Fruit fly (Drosophila melanogaster): ENCODE results near the gene CG43273.
A peak's percentile ranks its signal among the peaks of the same experiment; 100 is the strongest.

The CG43273 gene

DNA sequence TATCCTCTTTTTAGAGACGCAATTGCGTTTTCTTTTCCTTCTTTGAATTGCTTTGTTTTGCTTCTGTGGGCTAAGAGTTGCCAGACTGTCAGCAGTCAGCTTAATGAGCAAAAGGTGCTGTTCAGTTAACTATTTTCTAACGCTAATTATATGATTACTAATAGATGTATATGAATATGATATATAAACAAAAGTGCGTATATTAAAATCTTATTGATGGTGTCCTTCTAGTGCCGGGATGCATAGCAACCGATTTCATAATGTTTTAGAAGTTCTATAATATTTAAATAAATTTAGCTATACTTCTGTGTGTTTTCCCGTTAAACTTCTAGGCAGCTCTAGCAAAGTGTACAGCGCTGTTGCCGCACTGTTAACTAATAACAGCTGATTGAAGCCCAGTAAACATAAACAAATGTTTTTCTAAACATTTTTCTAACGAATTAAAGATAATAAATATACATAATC, at the start of gene CG43273, which contains the start of gene Kaz:
Gene CG43273, plus strand, starts transcription at position 415 of the 465 bp plus-strand sequence.
Gene Kaz, minus strand, starts transcription at position 73 of the 465 bp plus-strand sequence.
- no peak for TF ChIP-seq noc (tag; optimal IDR thresholded peaks at IDR 0.05)

DNA sequence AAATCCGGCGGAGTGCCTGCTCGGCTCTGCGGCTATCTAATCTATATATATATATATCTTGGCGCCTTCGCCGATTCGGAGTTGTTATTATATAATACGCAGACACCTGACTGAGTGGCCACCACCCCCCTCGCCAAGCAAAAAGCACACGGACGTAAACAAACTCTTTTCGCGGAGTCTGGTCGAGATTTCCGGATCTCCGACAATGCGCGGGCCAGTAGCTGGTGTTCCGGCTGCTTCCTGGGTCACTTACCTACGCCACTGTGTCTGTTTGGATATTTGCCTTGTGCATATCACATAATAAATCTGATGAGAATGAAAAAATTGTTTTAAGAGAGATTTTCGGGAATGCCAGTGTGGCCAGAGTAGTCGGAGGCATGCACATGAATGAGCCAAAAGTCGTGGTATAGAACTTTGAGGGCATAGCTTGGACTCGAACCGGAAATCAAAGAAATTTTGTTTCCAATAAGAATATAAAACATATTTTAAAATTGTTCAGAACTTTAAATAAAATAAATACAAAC, 43.0 kb upstream of the CG43273 start, which contains the start of gene CG5805:
Gene CG5805, minus strand, starts transcription at position 380 of the 524 bp plus-strand sequence.
- TF ChIP-seq noc (tag; optimal IDR thresholded peaks at IDR 0.05): peak; percentile 41

DNA sequence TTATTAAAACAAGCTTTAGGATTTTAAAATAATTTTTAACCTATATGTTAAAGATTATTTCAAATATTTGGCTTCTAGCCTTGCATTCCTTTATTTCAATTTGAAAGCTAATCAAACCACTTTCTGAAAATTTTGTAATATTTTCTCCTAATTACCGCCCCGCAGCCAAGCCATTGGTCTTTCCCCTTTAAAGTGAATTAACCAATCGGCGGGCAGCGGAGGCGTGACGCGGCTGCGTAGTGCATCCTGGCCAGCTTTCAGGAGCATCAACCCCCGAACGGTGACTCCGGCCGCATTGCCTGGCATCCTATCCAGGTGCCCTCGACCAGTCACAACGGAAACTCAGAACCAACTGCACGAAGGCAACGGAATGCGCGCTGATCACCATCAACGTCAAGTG, 42.4 kb upstream of the CG43273 start, which contains the start of gene Ets96B:
Gene Ets96B, plus strand, starts transcription at position 321 of the 400 bp plus-strand sequence.
- TF ChIP-seq noc (tag; optimal IDR thresholded peaks at IDR 0.05): no peak

DNA sequence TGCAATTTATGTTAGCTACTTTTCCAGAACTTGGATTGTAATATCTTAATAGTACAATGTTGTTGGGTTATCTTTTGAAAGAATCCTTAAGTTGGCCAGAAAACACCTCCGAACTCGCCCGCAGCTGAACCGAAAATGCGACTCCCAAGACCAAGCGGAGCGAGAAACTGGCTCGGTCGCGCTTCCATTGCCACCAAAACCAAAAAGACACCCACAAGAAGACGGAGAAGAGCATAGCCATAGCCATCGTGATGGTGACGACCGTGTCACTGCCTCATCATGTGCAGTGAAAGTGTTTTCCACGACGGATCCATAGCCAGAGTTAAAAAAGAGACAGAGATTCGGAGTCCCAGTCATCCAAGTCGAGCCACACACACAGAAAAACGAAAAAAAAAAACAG, 40.1 kb upstream of the CG43273 start, which contains the start of gene CG13634:
Gene CG13634, minus strand, starts transcription at position 101 of the 400 bp plus-strand sequence.
- no peak for TF ChIP-seq noc (tag; optimal IDR thresholded peaks at IDR 0.05)

DNA sequence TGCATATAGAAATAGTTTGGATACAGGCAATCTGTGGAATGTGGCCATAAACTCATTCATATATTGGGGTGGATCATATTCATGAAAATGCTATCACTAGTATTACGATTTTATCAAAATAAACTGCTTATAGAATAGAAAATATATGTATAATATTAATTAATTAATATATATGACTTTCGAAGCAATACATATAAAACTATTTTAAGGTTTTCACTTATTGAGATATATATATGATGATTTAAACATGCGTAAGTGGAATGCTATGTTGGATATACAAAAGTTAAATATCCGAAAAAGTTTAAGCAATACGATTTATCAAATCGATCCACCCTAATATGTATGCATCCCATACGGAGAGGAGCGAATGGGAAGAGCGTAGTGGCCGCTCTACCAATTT, 31.5 kb upstream of the CG43273 start:
- peak; percentile 57 for TF ChIP-seq noc (tag; optimal IDR thresholded peaks at IDR 0.05)

DNA sequence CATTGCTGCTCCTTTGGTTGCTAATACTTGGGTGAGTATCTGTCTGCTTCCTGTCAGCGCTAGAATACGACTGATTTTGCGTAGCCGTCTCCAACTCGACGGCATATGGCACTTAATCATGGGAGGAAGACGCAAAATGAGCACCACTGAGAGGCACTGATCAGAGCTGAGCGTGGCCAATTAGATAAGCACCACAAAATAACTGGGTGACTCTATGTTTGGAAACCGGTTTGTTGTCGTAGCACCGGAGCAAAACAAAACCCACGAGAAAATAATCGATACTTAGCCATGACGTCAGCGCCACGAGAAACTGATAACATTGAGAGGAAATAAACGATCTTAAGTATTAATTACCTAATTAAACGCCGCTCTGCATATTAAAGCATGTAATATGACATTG, 30.6 kb upstream of the CG43273 start, which contains the start of gene Ude:
Gene Ude, minus strand, starts transcription at position 166 of the 400 bp plus-strand sequence.
- no peak for TF ChIP-seq noc (tag; optimal IDR thresholded peaks at IDR 0.05)

DNA sequence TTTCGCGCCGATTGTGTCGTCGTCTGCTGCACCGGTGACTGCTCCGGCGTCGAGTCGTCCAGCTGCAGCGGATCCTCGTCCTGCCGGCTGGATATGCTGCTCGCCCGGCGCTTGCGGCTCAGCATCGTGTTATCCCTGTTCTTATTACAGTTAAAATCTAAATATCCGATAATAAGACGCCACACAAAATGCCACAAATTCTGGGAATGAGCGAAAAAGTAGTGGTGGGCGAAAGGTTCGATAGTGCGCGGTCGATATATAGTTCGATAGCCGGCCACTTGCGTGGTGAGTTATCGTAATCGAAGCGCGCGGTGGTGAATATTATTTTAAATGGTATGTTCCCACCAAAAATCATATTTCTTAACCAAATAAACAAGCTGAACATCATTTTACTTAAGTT, 25.1 kb upstream of the CG43273 start, which contains the start of gene polybromo:
Gene polybromo, minus strand, starts transcription at position 212 of the 400 bp plus-strand sequence.
- no peak for TF ChIP-seq noc (tag; optimal IDR thresholded peaks at IDR 0.05)

DNA sequence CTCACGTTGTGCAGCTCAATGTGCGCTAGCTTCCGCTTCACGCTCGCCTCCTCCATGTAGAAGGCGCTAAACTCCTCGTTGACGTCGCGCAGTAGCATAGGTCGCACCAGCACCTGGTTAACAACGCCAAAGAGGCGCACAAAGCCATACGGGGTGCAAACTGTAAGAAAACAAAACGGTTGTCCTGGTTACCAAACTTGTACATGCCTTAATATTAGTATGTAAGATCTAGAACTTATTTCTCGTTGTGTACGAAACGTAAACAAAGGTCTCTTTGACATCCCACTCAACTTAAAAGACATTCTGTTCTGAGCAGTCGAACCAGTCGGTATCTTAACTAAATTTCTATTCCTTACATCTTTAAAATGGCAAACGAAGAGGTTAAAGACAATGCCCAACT, 22.8 kb upstream of the CG43273 start, which contains the start of gene CG6980:
Gene CG6980, plus strand, starts transcription at position 301 of the 400 bp plus-strand sequence.
- TF ChIP-seq noc (tag; optimal IDR thresholded peaks at IDR 0.05): no peak

DNA sequence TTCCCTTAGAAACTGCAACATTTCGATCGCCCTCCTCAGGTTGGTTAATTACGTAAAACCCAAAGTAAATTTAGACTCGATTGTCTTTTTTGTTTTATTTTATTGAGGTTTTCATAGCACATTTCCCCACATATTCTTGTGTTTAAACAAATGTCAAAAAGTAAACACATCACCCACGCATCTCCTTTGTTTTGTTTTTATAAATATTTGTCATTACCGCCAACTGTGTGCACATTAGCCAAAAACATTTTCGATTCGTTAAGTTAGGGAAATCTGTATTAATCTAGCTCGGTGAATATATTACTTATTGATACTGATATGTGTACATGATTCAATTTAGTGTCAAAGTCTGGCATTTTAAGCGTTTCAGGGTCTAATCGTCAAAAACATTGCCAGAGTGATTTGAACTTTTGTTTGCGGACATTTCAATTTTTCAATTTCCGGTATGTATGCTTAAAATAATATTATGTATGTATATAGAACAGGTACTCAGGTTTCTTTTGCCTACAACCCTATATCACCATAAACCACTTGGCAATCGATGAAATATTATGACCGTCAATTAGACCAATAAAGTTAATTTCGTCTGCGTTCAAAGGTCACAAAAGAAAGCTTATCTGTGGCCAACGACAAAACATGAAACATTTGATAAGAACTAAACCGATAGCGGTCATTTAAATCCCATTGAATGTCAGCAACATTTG, 20.4 kb upstream of the CG43273 start:
- TF ChIP-seq noc (tag; optimal IDR thresholded peaks at IDR 0.05): peak; percentile 70

DNA sequence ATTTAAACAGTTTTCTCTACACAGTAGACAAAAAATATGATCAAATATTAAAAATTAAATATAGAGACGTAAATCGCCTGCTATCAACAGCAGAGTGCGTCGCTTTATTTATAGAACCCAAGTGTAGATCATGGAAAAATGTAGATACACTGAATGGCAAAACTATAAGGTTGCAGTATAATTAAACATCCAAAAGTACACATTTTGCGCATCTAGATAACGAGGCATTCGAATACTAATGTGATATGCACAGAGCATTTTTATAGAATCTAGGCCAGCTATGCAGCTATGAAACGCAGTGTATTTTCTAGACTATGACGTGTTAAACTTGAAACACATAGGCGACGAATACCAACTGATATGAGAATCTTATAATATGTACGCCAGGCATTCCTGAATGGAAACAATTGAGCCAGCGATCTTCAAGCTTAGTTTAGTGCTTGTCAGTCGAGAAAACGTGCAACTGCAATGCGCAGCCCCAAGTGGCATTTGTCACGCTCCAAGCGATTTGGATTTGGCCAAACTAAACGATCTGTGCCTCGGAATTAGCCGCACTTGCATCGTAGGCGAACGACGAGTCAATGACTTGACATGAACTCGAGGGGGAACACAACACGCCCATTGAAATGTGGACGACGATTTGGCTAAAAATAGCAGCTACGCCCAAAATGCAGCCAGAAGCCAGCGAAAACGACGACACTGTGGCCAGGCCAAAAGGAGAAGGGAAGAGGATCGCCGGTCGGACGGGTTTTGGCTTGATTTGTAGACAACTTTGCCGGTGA, 19.1 kb upstream of the CG43273 start:
- TF ChIP-seq noc (tag; optimal IDR thresholded peaks at IDR 0.05): peak; percentile 96

DNA sequence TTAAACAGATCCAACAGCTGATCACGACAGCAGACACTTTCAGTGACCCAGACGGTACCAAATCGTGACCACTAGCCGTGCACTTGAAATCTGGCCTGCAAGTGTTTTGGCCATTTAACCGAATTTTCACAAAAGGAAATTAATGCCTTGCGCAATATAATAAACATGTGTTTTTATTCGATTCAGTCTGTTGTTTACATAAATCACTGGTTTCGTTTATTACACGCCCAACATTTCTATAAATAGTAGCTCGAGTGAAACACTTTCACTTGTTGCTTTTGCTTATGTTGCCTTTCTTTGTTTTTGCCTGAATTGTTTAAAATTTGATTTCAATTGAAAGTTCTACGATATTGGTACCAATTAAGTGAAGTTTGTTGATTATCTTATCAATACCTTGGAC, 17.7 kb upstream of the CG43273 start:
- TF ChIP-seq noc (tag; optimal IDR thresholded peaks at IDR 0.05): no peak

DNA sequence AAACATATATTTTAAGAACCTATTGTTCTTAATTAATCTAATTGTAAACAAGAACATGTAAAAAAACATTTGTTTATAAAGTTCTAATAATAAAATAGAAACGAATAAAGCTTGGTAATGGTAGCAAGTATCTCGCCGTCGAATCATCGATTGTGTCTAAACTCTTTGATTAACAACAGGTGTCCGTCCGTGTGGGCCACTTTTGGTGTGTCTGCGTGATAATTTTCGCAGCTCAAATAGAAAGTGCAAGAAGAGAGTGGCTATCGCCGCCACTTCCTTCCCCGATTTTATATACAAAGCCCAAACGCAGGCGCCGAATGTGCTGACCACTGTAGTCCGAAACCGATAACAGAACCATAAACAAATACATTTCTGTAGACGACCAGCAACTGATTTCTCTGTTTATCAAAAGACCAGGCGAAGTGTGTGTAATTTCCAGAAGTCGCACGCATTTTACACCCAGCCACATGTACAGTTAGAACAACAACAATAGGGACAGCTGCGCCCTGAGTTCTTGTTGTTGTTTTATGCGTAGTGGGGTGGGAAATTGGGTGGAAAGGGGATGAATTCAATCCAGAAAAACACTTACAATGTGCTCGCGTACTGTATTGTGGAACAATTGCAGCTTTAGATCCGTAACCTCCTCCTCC, 17.0 kb upstream of the CG43273 start:
- no peak for TF ChIP-seq noc (tag; optimal IDR thresholded peaks at IDR 0.05)

DNA sequence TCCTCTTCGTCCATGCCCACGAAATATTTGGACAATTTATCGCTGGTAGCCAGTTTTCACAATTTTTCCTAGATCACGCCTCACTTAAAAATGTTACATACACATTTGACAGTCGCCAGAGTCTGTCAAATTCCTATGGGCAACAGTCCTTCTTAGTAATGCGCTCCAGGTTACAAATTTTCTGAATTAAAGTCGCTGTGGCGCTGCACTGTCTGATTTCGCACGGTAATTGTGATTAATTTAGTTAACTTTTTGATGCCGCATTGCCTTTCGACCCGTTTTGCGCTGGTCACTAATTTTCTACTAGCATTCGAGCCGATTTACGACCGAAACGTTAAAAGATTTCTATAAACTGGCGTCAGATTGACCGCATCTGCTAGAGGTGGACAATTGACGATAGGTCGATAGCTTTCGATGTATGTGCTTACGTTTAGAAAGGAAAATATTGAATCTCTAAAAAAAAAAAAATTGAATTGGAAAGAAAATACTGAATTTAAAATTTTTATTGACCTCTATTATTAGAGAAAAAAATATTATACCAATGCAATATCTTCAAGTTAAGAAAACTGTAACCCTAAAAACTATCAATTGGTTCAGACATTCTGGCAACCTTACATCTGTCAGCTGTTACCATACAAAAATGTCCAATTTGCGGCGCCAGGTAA, 16.3 kb upstream of the CG43273 start, which contains the start of the genes lili and CG34150:
Gene lili, minus strand, starts transcription at position 376 of the 665 bp plus-strand sequence.
Gene CG34150, plus strand, starts transcription at position 626 of the 665 bp plus-strand sequence.
- peak; percentile 57 for TF ChIP-seq noc (tag; optimal IDR thresholded peaks at IDR 0.05)

DNA sequence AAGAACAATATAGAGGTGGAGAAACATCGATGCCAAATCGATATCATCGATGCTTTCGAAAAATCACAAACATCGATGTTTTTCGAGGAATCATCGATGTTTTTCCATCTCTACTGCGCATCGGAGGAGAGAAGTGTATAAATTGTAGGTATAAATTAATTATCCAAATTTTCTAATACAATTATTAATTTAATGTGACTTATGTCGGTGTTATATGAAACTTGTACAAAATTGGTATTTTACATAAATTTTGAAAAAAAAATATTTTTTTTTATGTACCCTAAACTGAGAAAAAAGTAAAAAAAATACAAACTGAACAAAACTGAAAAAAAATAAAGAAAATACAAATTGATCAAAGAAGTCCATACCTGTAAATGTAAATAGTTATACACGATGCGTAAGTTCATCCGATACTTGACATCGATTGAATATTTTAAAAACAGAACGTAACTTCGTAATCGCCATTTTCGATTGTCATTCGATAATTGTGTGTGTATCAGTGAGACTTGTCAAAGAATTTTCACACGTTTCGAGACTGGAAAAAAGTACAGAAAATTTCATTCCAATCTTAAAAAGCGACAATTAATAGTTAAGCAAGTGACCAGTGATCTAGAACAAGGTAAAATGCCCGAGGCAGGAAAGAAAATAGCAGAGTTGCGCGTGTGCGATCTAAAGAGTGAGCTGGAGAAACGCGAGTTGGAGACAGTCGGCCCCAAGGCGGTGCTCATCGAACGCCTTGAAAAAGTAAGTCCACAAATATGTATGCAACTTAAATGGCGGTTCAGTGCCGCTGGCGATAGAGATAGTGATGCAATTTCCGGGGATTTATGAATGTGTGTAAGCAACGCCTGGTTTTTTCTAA, 12.9 kb upstream of the CG43273 start, which contains the start of the genes CG5808 and Saf-B:
Gene CG5808, minus strand, starts transcription at position 15 of the 862 bp plus-strand sequence.
Gene Saf-B, plus strand, starts transcription at position 472 of the 862 bp plus-strand sequence.
- no peak for TF ChIP-seq noc (tag; optimal IDR thresholded peaks at IDR 0.05)

Data from whole organism, larva.